Fruit fly (Drosophila melanogaster): ENCODE results near the gene CG14864.
A peak's percentile ranks its signal among the peaks of the same experiment; 100 is the strongest.

Gene CG14864

DNA sequence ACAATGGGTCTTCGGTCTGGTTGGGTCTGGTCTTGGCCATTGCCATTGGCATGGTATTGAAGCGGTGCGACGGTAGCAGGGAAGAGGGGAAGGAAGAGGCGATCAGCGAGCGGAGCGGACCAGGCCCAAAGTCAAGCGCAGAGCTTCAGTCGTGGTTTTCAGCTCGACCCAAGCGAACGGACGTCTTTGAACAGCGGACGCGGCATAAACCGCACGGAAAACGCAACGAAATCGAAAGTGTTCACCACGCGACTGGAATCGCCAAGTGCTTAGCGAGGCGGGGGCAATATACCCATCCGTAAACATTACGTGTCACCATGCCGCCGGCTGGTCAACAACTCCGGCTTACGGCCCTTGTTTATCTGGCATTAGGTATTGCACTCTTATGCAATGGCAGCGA is 48.0 kb upstream of the CG14864 start, which contains the start of gene CG14866 (continued):
- TF ChIP-seq CG7357 (GFP tag; IDR thresholded peaks at IDR 0.05) (no peak), CG1602 (GFP tag; optimal IDR thresholded peaks at IDR 0.05) (no peak), crol (GFP tag; IDR thresholded peaks at IDR 0.05) (peak; percentile 41; the same call in 1 of the 2 replicates), CG9797 (GFP tag; optimal IDR thresholded peaks at IDR 0.05) (no peak), Dref (GFP tag; IDR thresholded peaks at IDR 0.05) (no peak), CG10543 (GFP tag; optimal IDR thresholded peaks at IDR 0.05) (peak; percentile 14), lov (optimal IDR thresholded peaks at IDR 0.05) (no peak), lov (GFP tag; IDR thresholded peaks at IDR 0.05) (no peak), gcm (GFP tag; optimal IDR thresholded peaks at IDR 0.05) (no peak)

- TF ChIP-seq NC2β (GFP tag; optimal IDR thresholded peaks at IDR 0.05) (no peak), CG4404 (GFP tag; IDR thresholded peaks at IDR 0.05) (no peak), CG1832 (GFP tag; optimal IDR thresholded peaks at IDR 0.05) (peak; percentile 22), CG9727 (GFP tag; optimal IDR thresholded peaks at IDR 0.05) (no peak), CG4707 (GFP tag; optimal IDR thresholded peaks at IDR 0.05) (no peak), zf30C (GFP tag; optimal IDR thresholded peaks at IDR 0.05) (peak; percentile 28), Med (GFP tag) (peak; percentile 22), stc (GFP tag; IDR thresholded peaks at IDR 0.05) (no peak), Ets65A (GFP tag) (peak; percentile 66), tna (GFP tag; IDR thresholded peaks at IDR 0.05; ENCODE audit: partially characterized antibody) (no peak), Hr78 (GFP tag; optimal IDR thresholded peaks at IDR 0.05) (peak in 1 of 2 experiments; percentile 96)
These were observed 45.5 kb upstream of the CG14864 start for dm6 chr3R:15313836-15314235.

dm6 chr3R:15310695-15311094 is 42.4 kb upstream of the CG14864 start:
- TF ChIP-seq GATAe (GFP tag; conservative IDR thresholded peaks at IDR 0.05) (no peak), Hsf (GFP tag; optimal IDR thresholded peaks at IDR 0.05) (no peak), ranshi (GFP tag; IDR thresholded peaks at IDR 0.05) (no peak), scrt (GFP tag; optimal IDR thresholded peaks at IDR 0.05) (no peak), lab (GFP tag; optimal IDR thresholded peaks at IDR 0.05) (no peak), sna (GFP tag; IDR thresholded peaks at IDR 0.05; ENCODE audit: partially characterized antibody) (no peak), dpn (GFP tag; optimal IDR thresholded peaks at IDR 0.05) (peak in 1 of 2 experiments; percentile 17), CG13624 (GFP tag; optimal IDR thresholded peaks at IDR 0.05) (no peak), wdn (GFP tag; IDR thresholded peaks at IDR 0.05) (no peak), NC2β (GFP tag; optimal IDR thresholded peaks at IDR 0.05) (no peak), CG8089 (GFP tag; optimal IDR thresholded peaks at IDR 0.05) (no peak), lmd (GFP tag; IDR thresholded peaks at IDR 0.05) (no peak), prd (optimal IDR thresholded peaks at IDR 0.05) (no peak), prd (GFP tag; IDR thresholded peaks at IDR 0.05) (no peak), sens (GFP tag) (peak; percentile 23), CG2199 (GFP tag; IDR thresholded peaks at IDR 0.05) (no peak), CG7745 (tag; optimal IDR thresholded peaks at IDR 0.05) (no peak), Hmx (GFP tag; optimal IDR thresholded peaks at IDR 0.05) (no peak), kah (GFP tag; optimal IDR thresholded peaks at IDR 0.05) (peak; percentile 76), CG11504 (tag; optimal IDR thresholded peaks at IDR 0.05) (no peak), chn (GFP tag; optimal IDR thresholded peaks at IDR 0.05) (no peak), peb (GFP tag; IDR thresholded peaks at IDR 0.05) (no peak), Dp (GFP tag; optimal IDR thresholded peaks at IDR 0.05) (no peak), Oli (tag; optimal IDR thresholded peaks at IDR 0.05) (no peak), Ets65A (GFP tag) (no peak), CG3995 (GFP tag; optimal IDR thresholded peaks at IDR 0.05) (no peak), ATbp (GFP tag; optimal IDR thresholded peaks at IDR 0.05) (no peak), CG15514 (GFP tag; optimal IDR thresholded peaks at IDR 0.05) (no peak), CG4707 (GFP tag; optimal IDR thresholded peaks at IDR 0.05) (no peak), CG4820 (GFP tag; optimal IDR thresholded peaks at IDR 0.05) (no peak), CG8765 (GFP tag; IDR thresholded peaks at IDR 0.05) (no peak), CG13296 (GFP tag; optimal IDR thresholded peaks at IDR 0.05) (no peak), CG33213 (GFP tag; optimal IDR thresholded peaks at IDR 0.05) (no peak)

All from whole organism, embryonic.